Worm (Caenorhabditis elegans) whole organism, young adult: Measurements from ENCODE around the gene cdc-48.2.

Source experiments
- nhr-120 ChIP-seq: fragments of 200-800 bp; sonication (Bioruptor generic); IDR thresholded peaks from 2 replicates; pipeline ENCODE4 v1.3.6; 2022; ENCODE audit warnings: missing genetic modification characterization, missing compliant biosample characterization
- sea-2 ChIP-seq: fragments of 200-800 bp; sonication (Bioruptor generic); IDR thresholded peaks from 2 replicates; pipeline ENCODE4 v1.3.6; 2022; ENCODE audit warnings: missing genetic modification characterization, missing compliant biosample characterization
- snpc-4 ChIP-seq, 5 experiments: fragments of 150-350 bp in 1 of 5; sonication (generic microtip) in 4 of 5; optimal IDR thresholded peaks; 2 replicates each; lab custom pipeline; 2014 to 2018; ENCODE audit warnings: missing genetic modification characterization in 5 of 5, missing biosample characterization in 3 of 5, antibody characterized with exemption in 2 of 5, mild to moderate bottlenecking in 2 of 5, missing compliant biosample characterization in 2 of 5, missing genotype in 2 of 5, moderate library complexity in 2 of 5, missing genetic modification reagents in 1 of 5
- unc-62 ChIP-seq: fragments of 150-350 bp; optimal IDR thresholded peaks from 2 replicates; lab custom pipeline; 2014; ENCODE audit warnings: missing biosample characterization, missing genetic modification reagents, missing genetic modification characterization
- ztf-26 ChIP-seq: sonication (generic microtip); optimal IDR thresholded peaks from 2 replicates; lab custom pipeline; 2017; ENCODE audit warnings: missing genetic modification characterization, missing compliant biosample characterization

ce11 chrII:8125439-8125838 is 12.9 kb upstream of the cdc-48.2 start:
- no peak for TF ChIP-seq ztf-26
- TF ChIP-seq unc-62 (GFP tag; lab: Kevin White, UChicago) = no peak
- no peak for TF ChIP-seq snpc-4 (GFP tag; optimal IDR thresholded peaks at IDR 0.05; lab: Kevin White, UChicago)
- TF ChIP-seq snpc-4 (tag; optimal IDR thresholded peaks at IDR 0.05; lab: Kevin White, UChicago) = no peak
- TF ChIP-seq nhr-120 (GFP tag; lab: Robert Waterston, UW) = no peak
- no peak for TF ChIP-seq sea-2 (GFP tag; lab: Robert Waterston, UW)
